Fruit fly (Drosophila melanogaster): ENCODE measurements around the gene Prosalpha4.

Prosalpha4 gene

dm6 chrX:16270795-16271194, 5.3 kb upstream of the Prosalpha4 start, which contains the start of gene Mfe2 (continued):
- TF ChIP-seq CG12299 (tag; optimal IDR thresholded peaks at IDR 0.05) (no peak), ac (GFP tag; optimal IDR thresholded peaks at IDR 0.05) (no peak), wek (GFP tag; optimal IDR thresholded peaks at IDR 0.05) (peak; percentile 10), CG12155 (GFP tag; optimal IDR thresholded peaks at IDR 0.05) (peak; percentile 72), CG14050 (GFP tag; IDR thresholded peaks at IDR 0.05) (no peak), sens (GFP tag) (peak; percentile 91), CG12659 (GFP tag; optimal IDR thresholded peaks at IDR 0.05) (peak; percentile 82), CG18011 (GFP tag; optimal IDR thresholded peaks at IDR 0.05) (no peak), oc (tag; optimal IDR thresholded peaks at IDR 0.05) (peak; percentile 32), H15 (GFP tag; IDR thresholded peaks at IDR 0.05) (peak; percentile 24; the same call in 1 of the 3 replicates), CG8388 (GFP tag; optimal IDR thresholded peaks at IDR 0.05) (no peak), CG10209 (GFP tag; optimal IDR thresholded peaks at IDR 0.05) (peak; percentile 43), CG4820 (GFP tag; optimal IDR thresholded peaks at IDR 0.05) (peak; percentile 35), bigmax (GFP tag; optimal IDR thresholded peaks at IDR 0.05) (no peak), Xrp1 (GFP tag; IDR thresholded peaks at IDR 0.05) (peak; percentile 51; the same call in 1 of the 2 replicates), CG18262 (tag; optimal IDR thresholded peaks at IDR 0.05) (no peak), Poxn (GFP tag; IDR thresholded peaks at IDR 0.05) (no peak), CG15011 (GFP tag; optimal IDR thresholded peaks at IDR 0.05) (no peak), CG42726 (GFP tag; IDR thresholded peaks at IDR 0.05; ENCODE audit: partially characterized antibody) (peak; percentile 41; the same call in 1 of the 2 replicates), CTCF (GFP tag; optimal IDR thresholded peaks at IDR 0.05) (peak; percentile 80), unc-4 (GFP tag; IDR thresholded peaks at IDR 0.05; ENCODE audit: partially characterized antibody) (peak; percentile 47), Ravus (GFP tag; IDR thresholded peaks at IDR 0.05) (no peak), sens-2 (GFP tag; IDR thresholded peaks at IDR 0.05) (no peak), Max (GFP tag; optimal IDR thresholded peaks at IDR 0.05) (peak; percentile 50), CG3726 (GFP tag; IDR thresholded peaks at IDR 0.05) (no peak), Elba2 (GFP tag; optimal IDR thresholded peaks at IDR 0.05) (peak; percentile 7), schlank (tag; optimal IDR thresholded peaks at IDR 0.05) (no peak), pho (GFP tag; optimal IDR thresholded peaks at IDR 0.05) (peak; percentile 59), ewg (GFP tag; optimal IDR thresholded peaks at IDR 0.05) (peak; percentile 34), pan (optimal IDR thresholded peaks at IDR 0.05) (no peak), pan (GFP tag; optimal IDR thresholded peaks at IDR 0.05 in 1 of 2, IDR thresholded peaks at IDR 0.05 in 1 of 2) (no peak), CG1647 (GFP tag; optimal IDR thresholded peaks at IDR 0.05) (peak; percentile 44), ro (GFP tag; IDR thresholded peaks at IDR 0.05) (no peak), CG13894 (tag; optimal IDR thresholded peaks at IDR 0.05) (peak; percentile 31), CG11093 (GFP tag; IDR thresholded peaks at IDR 0.05) (no peak), CG4404 (GFP tag; IDR thresholded peaks at IDR 0.05) (no peak), hkb (optimal IDR thresholded peaks at IDR 0.05) (no peak), hkb (GFP tag; IDR thresholded peaks at IDR 0.05) (peak; percentile 16; the same call in 1 of the 2 replicates), bowl (GFP tag; IDR thresholded peaks at IDR 0.05) (no peak), tll (GFP tag; optimal IDR thresholded peaks at IDR 0.05) (no peak), CG8765 (GFP tag; IDR thresholded peaks at IDR 0.05) (0 out of 2 replicates have a peak, but pooled peaks have one; percentile 6), bcd (GFP tag; optimal IDR thresholded peaks at IDR 0.05) (peak; percentile 58), Meics (GFP tag; optimal IDR thresholded peaks at IDR 0.05) (peak; percentile 25), dati (GFP tag; IDR thresholded peaks at IDR 0.05) (no peak), B-H1 (GFP tag; IDR thresholded peaks at IDR 0.05) (no peak), abd-A (tag; optimal IDR thresholded peaks at IDR 0.05) (no peak), peb (GFP tag; IDR thresholded peaks at IDR 0.05) (no peak), D19B (GFP tag; optimal IDR thresholded peaks at IDR 0.05) (no peak), CG5245 (GFP tag; optimal IDR thresholded peaks at IDR 0.05) (peak; percentile 35), CG11696 (GFP tag; IDR thresholded peaks at IDR 0.05) (no peak), Lim3 (GFP tag; IDR thresholded peaks at IDR 0.05) (no peak), hb (GFP tag; IDR thresholded peaks at IDR 0.05; ENCODE audit: partially characterized antibody) (no peak), Sox100B (GFP tag; optimal IDR thresholded peaks at IDR 0.05) (no peak)
